Worm (Caenorhabditis elegans) whole organism, young adult: ENCODE results near the gene sru-7.

ENCODE experiments used
- C06A6.2 ChIP-seq: fragments of 200-800 bp; sonication (Bioruptor generic); conservative IDR thresholded peaks from 2 replicates; pipeline ENCODE4 v1.3.6; 2022; ENCODE audit warnings: missing genetic modification characterization, missing compliant biosample characterization
- F33H1.4 ChIP-seq: fragments of 200-800 bp; sonication (Bioruptor generic); IDR thresholded peaks from 2 replicates; pipeline ENCODE4 v1.3.6; 2022; ENCODE audit warnings: missing genetic modification reagents, missing genetic modification characterization, missing compliant biosample characterization
- F49E8.2 ChIP-seq: sonication (generic microtip); optimal IDR thresholded peaks from 3 replicates; lab custom pipeline; 2017; ENCODE audit warnings: missing genetic modification characterization, mild to moderate bottlenecking, missing compliant biosample characterization, antibody characterized with exemption, moderate library complexity; ENCODE audit not compliant: insufficient read depth
- F57A8.1 ChIP-seq: fragments of 200-800 bp; sonication (Bioruptor generic); optimal IDR thresholded peaks from 2 replicates; lab custom pipeline; 2018; ENCODE audit warnings: mild to moderate bottlenecking, missing genetic modification characterization, moderate library complexity, missing compliant biosample characterization
- Y67H2A.10 ChIP-seq: fragments of 200-800 bp; sonication (Bioruptor generic); conservative IDR thresholded peaks from 2 replicates; pipeline ENCODE4 v1.3.6; 2022; ENCODE audit warnings: missing genetic modification reagents, missing genetic modification characterization, missing compliant biosample characterization
- Y79H2A.3 ChIP-seq: fragments of 200-800 bp; sonication (Bioruptor generic); conservative IDR thresholded peaks from 2 replicates; pipeline ENCODE4 v1.3.6; 2022; ENCODE audit warnings: missing genetic modification reagents, missing genetic modification characterization, missing compliant biosample characterization
- ZK185.1 ChIP-seq: sonication (generic microtip); optimal IDR thresholded peaks from 2 replicates; lab custom pipeline; 2016; ENCODE audit warnings: mild to moderate bottlenecking, missing genetic modification characterization, missing compliant biosample characterization; ENCODE audit not compliant: poor library complexity, severe bottlenecking
- aptf-3 ChIP-seq: fragments of 200-800 bp; sonication (Bioruptor generic); IDR thresholded peaks from 2 replicates; pipeline ENCODE4 v1.3.6; 2022; ENCODE audit warnings: missing genetic modification characterization, missing compliant biosample characterization
- atf-7 ChIP-seq: sonication (generic microtip); optimal IDR thresholded peaks from 2 replicates; lab custom pipeline; 2017; ENCODE audit warnings: mild to moderate bottlenecking, missing genetic modification characterization, missing compliant biosample characterization
- bed-1 ChIP-seq: fragments of 200-800 bp; sonication (Bioruptor generic); IDR thresholded peaks from 2 replicates; pipeline ENCODE4 v1.3.6; 2022; ENCODE audit warnings: missing genetic modification reagents, missing genetic modification characterization, missing compliant biosample characterization
- cebp-1 ChIP-seq, 2 experiments: fragments of 200-800 bp in 1 of 2; sonication (Bioruptor generic) in 1 of 2; sonication (generic microtip) in 1 of 2; IDR thresholded peaks in 1 of 2; optimal IDR thresholded peaks in 1 of 2; 2 replicates each; pipeline versions ENCODE4 v1.3.6 to Lab custom; 2017 to 2022; ENCODE audit warnings: missing compliant biosample characterization in 2 of 2, missing genetic modification characterization in 2 of 2, mild to moderate bottlenecking in 1 of 2, missing genetic modification reagents in 1 of 2, moderate library complexity in 1 of 2
- ceh-100 ChIP-seq: fragments of 200-800 bp; sonication (Bioruptor generic); IDR thresholded peaks from 2 replicates; pipeline ENCODE4 v1.3.6; 2022; ENCODE audit warnings: missing genetic modification reagents, missing genetic modification characterization, missing compliant biosample characterization
- die-1 ChIP-seq: sonication (generic microtip); optimal IDR thresholded peaks from 2 replicates; lab custom pipeline; 2016; ENCODE audit warnings: missing genotype, mild to moderate bottlenecking, missing genetic modification characterization, missing compliant biosample characterization
- ekl-4 ChIP-seq: fragments of 200-800 bp; sonication (Bioruptor generic); IDR thresholded peaks from 2 replicates; pipeline ENCODE4 v1.3.6; 2022; ENCODE audit warnings: missing genetic modification reagents, missing genetic modification characterization, missing compliant biosample characterization
- hmg-20 ChIP-seq: fragments of 200-800 bp; sonication (Bioruptor generic); IDR thresholded peaks from 2 replicates; pipeline ENCODE4 v1.3.6; 2022; ENCODE audit warnings: missing genetic modification reagents, missing genetic modification characterization, missing compliant biosample characterization
- hsf-1 ChIP-seq: fragments of 200-800 bp; sonication (Bioruptor generic); IDR thresholded peaks from 2 replicates; pipeline ENCODE4 v1.3.6; 2022; ENCODE audit warnings: missing genetic modification reagents, missing genetic modification characterization, missing compliant biosample characterization
- let-526 ChIP-seq: fragments of 200-800 bp; sonication (Bioruptor generic); IDR thresholded peaks from 2 replicates; pipeline ENCODE4 v1.3.6; 2022; ENCODE audit warnings: missing genetic modification reagents, missing genetic modification characterization, missing compliant biosample characterization
- let-607 ChIP-seq, 2 experiments: fragments of 200-800 bp in 1 of 2; sonication (Bioruptor generic) in 1 of 2; sonication (generic microtip) in 1 of 2; optimal IDR thresholded peaks; 2 replicates each; lab custom pipeline; 2016 to 2018; ENCODE audit warnings: mild to moderate bottlenecking in 2 of 2, missing compliant biosample characterization in 2 of 2, missing genetic modification characterization in 2 of 2, moderate library complexity in 2 of 2, missing genotype in 1 of 2
- lin-26 ChIP-seq: fragments of 200-800 bp; sonication (Bioruptor generic); IDR thresholded peaks from 2 replicates; pipeline ENCODE4 v1.3.6; 2022; ENCODE audit warnings: missing genetic modification reagents, missing genetic modification characterization, missing compliant biosample characterization
- lin-40 ChIP-seq: sonication (generic microtip); optimal IDR thresholded peaks from 2 replicates; lab custom pipeline; 2016; ENCODE audit warnings: missing genetic modification characterization, mild to moderate bottlenecking, missing compliant biosample characterization, missing genotype, missing genetic modification reagents
- lsl-1 ChIP-seq: fragments of 200-800 bp; sonication (Bioruptor generic); optimal IDR thresholded peaks from 2 replicates; lab custom pipeline; 2018; ENCODE audit warnings: mild to moderate bottlenecking, missing genetic modification characterization, moderate library complexity, missing compliant biosample characterization
- lsy-27 ChIP-seq: sonication (generic microtip); optimal IDR thresholded peaks from 2 replicates; lab custom pipeline; 2017; ENCODE audit warnings: missing genetic modification characterization, mild to moderate bottlenecking, missing compliant biosample characterization, antibody characterized with exemption, missing genotype, borderline replicate concordance; ENCODE audit not compliant: insufficient read depth
- madf-10 ChIP-seq: sonication (generic microtip); optimal IDR thresholded peaks from 2 replicates; lab custom pipeline; 2016; ENCODE audit warnings: mild to moderate bottlenecking, missing genetic modification characterization, missing compliant biosample characterization
- mcd-1 ChIP-seq: fragments of 200-800 bp; sonication (Bioruptor generic); IDR thresholded peaks from 2 replicates; pipeline ENCODE4 v1.3.6; 2022; ENCODE audit warnings: missing genetic modification reagents, missing genetic modification characterization, missing compliant biosample characterization
- nfyb-1 ChIP-seq: fragments of 200-800 bp; sonication (Bioruptor generic); IDR thresholded peaks from 2 replicates; pipeline ENCODE4 v1.3.6; 2022; ENCODE audit warnings: missing genetic modification reagents, missing genetic modification characterization, missing compliant biosample characterization
- nhr-80 ChIP-seq: sonication (generic microtip); optimal IDR thresholded peaks from 2 replicates; lab custom pipeline; 2016; ENCODE audit warnings: missing genetic modification characterization, missing compliant biosample characterization
- pbrm-1 ChIP-seq: fragments of 200-800 bp; sonication (Bioruptor generic); IDR thresholded peaks from 2 replicates; pipeline ENCODE4 v1.3.6; 2022; ENCODE audit warnings: missing genetic modification reagents, missing genetic modification characterization, missing compliant biosample characterization
- pha-4 ChIP-seq: fragments of 150-350 bp; sonication (generic microtip); optimal IDR thresholded peaks from 2 replicates; lab custom pipeline; 2014; ENCODE audit warnings: missing biosample characterization, missing genetic modification reagents, missing genetic modification characterization
- snpc-4 ChIP-seq, 5 experiments: fragments of 150-350 bp in 1 of 5; sonication (generic microtip) in 4 of 5; optimal IDR thresholded peaks; 2 replicates each; lab custom pipeline; 2014 to 2018; ENCODE audit warnings: missing genetic modification characterization in 5 of 5, missing biosample characterization in 3 of 5, antibody characterized with exemption in 2 of 5, mild to moderate bottlenecking in 2 of 5, missing compliant biosample characterization in 2 of 5, missing genotype in 2 of 5, moderate library complexity in 2 of 5, missing genetic modification reagents in 1 of 5
- somi-1 ChIP-seq: fragments of 200-800 bp; sonication (Bioruptor generic); optimal IDR thresholded peaks from 2 replicates; lab custom pipeline; 2018; ENCODE audit warnings: mild to moderate bottlenecking, missing genetic modification characterization, missing compliant biosample characterization
- tbp1 ChIP-seq: fragments of 200-800 bp; sonication (Bioruptor generic); optimal IDR thresholded peaks from 2 replicates; lab custom pipeline; 2018; ENCODE audit warnings: mild to moderate bottlenecking, missing genetic modification characterization, missing compliant biosample characterization
- tbx-9 ChIP-seq: sonication (generic microtip); optimal IDR thresholded peaks from 2 replicates; lab custom pipeline; 2016; ENCODE audit warnings: borderline replicate concordance, missing genetic modification characterization, inconsistent platforms, missing compliant biosample characterization
- tlf-1 ChIP-seq: fragments of 200-800 bp; sonication (Bioruptor generic); optimal IDR thresholded peaks from 2 replicates; lab custom pipeline; 2018; ENCODE audit warnings: mild to moderate bottlenecking, missing genetic modification characterization, missing compliant biosample characterization
- unc-130 ChIP-seq: sonication (generic microtip); optimal IDR thresholded peaks from 2 replicates; lab custom pipeline; 2016; ENCODE audit warnings: missing genetic modification reagents, missing genetic modification characterization, missing compliant biosample characterization
- unc-62 ChIP-seq: fragments of 150-350 bp; optimal IDR thresholded peaks from 2 replicates; lab custom pipeline; 2014; ENCODE audit warnings: missing biosample characterization, missing genetic modification reagents, missing genetic modification characterization
- zim-3 ChIP-seq: sonication (generic microtip); optimal IDR thresholded peaks from 2 replicates; lab custom pipeline; 2017; ENCODE audit warnings: mild to moderate bottlenecking, missing genetic modification characterization, moderate library complexity, missing compliant biosample characterization
- ztf-22 ChIP-seq: fragments of 200-800 bp; sonication (Bioruptor generic); optimal IDR thresholded peaks from 2 replicates; lab custom pipeline; 2018; ENCODE audit warnings: mild to moderate bottlenecking, missing genetic modification characterization, moderate library complexity, missing compliant biosample characterization
- ztf-26 ChIP-seq: sonication (generic microtip); optimal IDR thresholded peaks from 2 replicates; lab custom pipeline; 2017; ENCODE audit warnings: missing genetic modification characterization, missing compliant biosample characterization
- ztf-3 ChIP-seq: fragments of 200-800 bp; sonication (Bioruptor generic); optimal IDR thresholded peaks from 2 replicates; lab custom pipeline; 2018; ENCODE audit warnings: mild to moderate bottlenecking, missing genetic modification characterization, missing compliant biosample characterization

Gene sru-7

DNA sequence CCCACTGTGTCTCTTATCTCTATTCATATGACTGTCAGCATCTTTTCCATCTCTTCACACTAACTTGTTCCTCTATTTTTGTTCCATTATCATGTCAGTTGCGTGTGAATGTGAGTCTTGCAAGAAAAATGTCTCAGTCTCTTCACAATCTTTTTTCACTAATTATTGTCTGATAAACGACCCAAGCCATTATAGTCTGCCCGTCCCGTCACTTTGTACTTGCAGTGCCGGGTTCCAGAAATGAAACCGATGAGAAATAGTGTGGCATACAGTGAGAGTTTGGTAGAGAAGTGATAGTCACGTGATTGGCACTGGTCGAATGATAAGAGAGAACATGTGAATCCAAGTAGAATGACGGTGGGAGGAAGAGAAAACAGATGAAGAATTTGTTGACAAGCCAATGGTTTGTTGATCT, 35.3 kb downstream of the sru-7 start (continued):
- TF ChIP-seq nfyb-1, result peak; percentile 86
- no peak for TF ChIP-seq unc-130
- peak; percentile 98 for TF ChIP-seq atf-7 (tag; lab: Kevin White, UChicago)
- TF ChIP-seq madf-10 (tag; lab: Kevin White, UChicago), result peak; percentile 86
- peak; percentile 93 for TF ChIP-seq ztf-26 (tag; lab: Kevin White, UChicago)
- no peak for TF ChIP-seq cebp-1 (GFP tag; IDR thresholded peaks at IDR 0.05; lab: Robert Waterston, UW)
- TF ChIP-seq cebp-1 (tag; optimal IDR thresholded peaks at IDR 0.05; lab: Kevin White, UChicago), result peak; percentile 84
- TF ChIP-seq tbp1, result peak; percentile 68
- no peak; the same call in 1 of the 2 replicates for TF ChIP-seq pbrm-1 (GFP tag; lab: Robert Waterston, UW)
- no peak for TF ChIP-seq hmg-20
- 0 out of 2 replicates have a peak, but pooled peaks have one; percentile 62 for TF ChIP-seq Y79H2A.3
- TF ChIP-seq ztf-3, result peak; percentile 61
- TF ChIP-seq Y67H2A.10 (GFP tag; lab: Robert Waterston, UW), result no peak
- TF ChIP-seq aptf-3 (GFP tag; lab: Robert Waterston, UW), result no peak
- TF ChIP-seq let-607 (tag; optimal IDR thresholded peaks at IDR 0.05; lab: Kevin White, UChicago), result peak; percentile 29 to 90
- TF ChIP-seq F49E8.2 (tag; lab: Kevin White, UChicago), result no peak
- TF ChIP-seq lin-40 (tag; lab: Kevin White, UChicago), result peak; percentile 93
- peak; percentile 55 for TF ChIP-seq die-1 (tag; lab: Kevin White, UChicago)
- TF ChIP-seq lsl-1 (GFP tag; lab: Kevin White, UChicago), result no peak
- peak; percentile 90 for TF ChIP-seq C06A6.2 (GFP tag; lab: Robert Waterston, UW)
- peak; percentile 99 for TF ChIP-seq nhr-80
- TF ChIP-seq hsf-1, result peak; percentile 70; the same call in 1 of the 2 replicates
- 0 out of 2 replicates have a peak, but pooled peaks have one; percentile 17 for TF ChIP-seq lin-26

ce11 chrIV:8528345-8528744, 36.0 kb downstream of the sru-7 start:
- TF ChIP-seq F33H1.4, result no peak
- TF ChIP-seq cebp-1 (GFP tag; IDR thresholded peaks at IDR 0.05; lab: Robert Waterston, UW), result no peak
- TF ChIP-seq cebp-1 (tag; optimal IDR thresholded peaks at IDR 0.05; lab: Kevin White, UChicago), result peak; percentile 44
- TF ChIP-seq ZK185.1 (tag; lab: Kevin White, UChicago), result no peak
- peak; percentile 65 for TF ChIP-seq unc-62 (GFP tag; lab: Kevin White, UChicago)
- peak; percentile 34 for TF ChIP-seq tlf-1 (GFP tag; lab: Kevin White, UChicago)
- TF ChIP-seq ztf-22 (GFP tag; lab: Kevin White, UChicago), result peak; percentile 74
- TF ChIP-seq tbx-9 (tag; lab: Kevin White, UChicago), result no peak
- peak; percentile 36 for TF ChIP-seq tbp1
- TF ChIP-seq nhr-80, result peak; percentile 81
- TF ChIP-seq unc-130, result no peak
- peak; percentile 18 for TF ChIP-seq pha-4 (tag; lab: Kevin White, UChicago)
- TF ChIP-seq lsy-27 (tag; lab: Kevin White, UChicago), result no peak
- TF ChIP-seq ekl-4, result no peak
- TF ChIP-seq let-607 (tag; optimal IDR thresholded peaks at IDR 0.05; lab: Kevin White, UChicago), result peak in 1 of 2 experiments; percentile 28
- no peak for TF ChIP-seq F57A8.1 (GFP tag; lab: Kevin White, UChicago)
- TF ChIP-seq snpc-4 (GFP tag; optimal IDR thresholded peaks at IDR 0.05; lab: Kevin White, UChicago), result no peak
- peak in 1 of 4 experiments; percentile 17 for TF ChIP-seq snpc-4 (tag; optimal IDR thresholded peaks at IDR 0.05; lab: Kevin White, UChicago)

DNA sequence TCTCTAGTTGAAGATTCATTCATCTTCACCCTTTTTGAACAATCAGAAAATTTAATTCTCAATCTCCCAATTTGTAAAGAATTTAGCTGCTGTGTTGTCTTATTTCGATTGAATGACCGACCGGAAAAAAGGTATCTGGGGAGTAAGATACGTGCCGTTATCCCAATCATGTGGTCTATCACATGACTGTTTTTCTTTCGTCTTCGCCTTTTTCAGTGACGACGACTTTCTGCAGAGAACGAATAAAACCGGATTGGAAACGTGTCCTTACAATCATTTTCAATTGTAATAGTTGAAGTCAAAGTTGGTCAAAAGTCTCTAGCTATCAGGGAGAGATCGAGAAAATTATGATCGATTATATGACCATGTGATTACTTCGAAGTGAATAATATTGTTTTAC, 36.7 kb downstream of the sru-7 start:
- TF ChIP-seq lin-40 (tag; lab: Kevin White, UChicago) (peak; percentile 29), bed-1 (no peak), ekl-4 (no peak), ztf-26 (tag; lab: Kevin White, UChicago) (peak; percentile 44), zim-3 (no peak), lin-26 (no peak), mcd-1 (peak; percentile 29; the same call in 1 of the 2 replicates), cebp-1 (GFP tag; IDR thresholded peaks at IDR 0.05; lab: Robert Waterston, UW) (no peak), cebp-1 (tag; optimal IDR thresholded peaks at IDR 0.05; lab: Kevin White, UChicago) (no peak), let-526 (0 out of 2 replicates have a peak, but pooled peaks have one; percentile 33), C06A6.2 (GFP tag; lab: Robert Waterston, UW) (peak; percentile 16; the same call in 1 of the 2 replicates), somi-1 (peak; percentile 89), ceh-100 (GFP tag; lab: Robert Waterston, UW) (no peak), ztf-3 (no peak), tbp1 (peak; percentile 4)
- TF ChIP-seq, all 124 proteins: peak for 7
